Fruit fly (Drosophila melanogaster) whole organism, pupa: Measurements from ENCODE around the gene CG33271.
A peak's percentile ranks its signal among the peaks of the same experiment; 100 is the strongest.

Experiments used
- CG10348 ChIP-seq: fragments of 200-800 bp; sonication (Bioruptor generic); IDR thresholded peaks from 2 replicates; pipeline ENCODE4 v1.3.6; 2022; ENCODE audit warnings: missing biosample characterization, missing genetic modification characterization
- CG12605 ChIP-seq: fragments of 200-800 bp; sonication (Bioruptor generic); IDR thresholded peaks from 2 replicates; pipeline ENCODE4 v1.3.6; 2022; ENCODE audit warnings: missing biosample characterization, missing genetic modification characterization
- CG13204 ChIP-seq: fragments of 200-800 bp; sonication (Bioruptor generic); optimal IDR thresholded peaks from 2 replicates; lab custom pipeline; 2018; ENCODE audit warnings: missing biosample characterization, mild to moderate bottlenecking, missing genetic modification characterization, moderate library complexity
- CG14655 ChIP-seq: fragments of 200-800 bp; sonication (Bioruptor generic); optimal IDR thresholded peaks from 3 replicates; lab custom pipeline; 2017; ENCODE audit warnings: mild to moderate bottlenecking, missing biosample characterization, missing genetic modification reagents, missing genetic modification characterization
- CG15710 ChIP-seq: fragments of 200-800 bp; sonication (Bioruptor generic); optimal IDR thresholded peaks from 2 replicates; lab custom pipeline; 2018; ENCODE audit warnings: missing biosample characterization, mild to moderate bottlenecking, missing genetic modification characterization, moderate library complexity
- CG17806 ChIP-seq: fragments of 200-800 bp; sonication (Bioruptor generic); optimal IDR thresholded peaks from 2 replicates; lab custom pipeline; 2018; ENCODE audit warnings: missing biosample characterization, mild to moderate bottlenecking, missing genetic modification characterization, moderate library complexity
- CG32121 ChIP-seq: fragments of 200-800 bp; sonication (Bioruptor generic); IDR thresholded peaks from 2 replicates; pipeline ENCODE4 v1.3.6; 2022; ENCODE audit warnings: missing biosample characterization, missing genetic modification characterization
- CG34367 ChIP-seq: fragments of 200-800 bp; sonication (Bioruptor generic); optimal IDR thresholded peaks from 2 replicates; lab custom pipeline; 2018; ENCODE audit warnings: missing biosample characterization, mild to moderate bottlenecking, missing genetic modification characterization
- CG4496 ChIP-seq: fragments of 200-800 bp; sonication (Bioruptor generic); IDR thresholded peaks from 3 replicates; pipeline ENCODE4 v1.3.6; 2022; ENCODE audit warnings: missing biosample characterization, missing genetic modification characterization
- CG8159 ChIP-seq: fragments of 200-800 bp; sonication (Bioruptor generic); optimal IDR thresholded peaks from 3 replicates; lab custom pipeline; 2018; ENCODE audit warnings: missing biosample characterization, mild to moderate bottlenecking, missing genetic modification characterization, moderate library complexity
- CG8301 ChIP-seq: fragments of 200-800 bp; sonication (Bioruptor generic); optimal IDR thresholded peaks from 2 replicates; lab custom pipeline; 2018; ENCODE audit warnings: missing biosample characterization, mild to moderate bottlenecking, missing genetic modification characterization
- CG9948 ChIP-seq: fragments of 200-800 bp; sonication (Bioruptor generic); optimal IDR thresholded peaks from 2 replicates; lab custom pipeline; 2018; ENCODE audit warnings: missing biosample characterization, mild to moderate bottlenecking, missing genetic modification characterization, moderate library complexity
- D1 ChIP-seq: fragments of 200-800 bp; sonication (Bioruptor generic); optimal IDR thresholded peaks from 2 replicates; lab custom pipeline; 2018; ENCODE audit warnings: missing biosample characterization, mild to moderate bottlenecking, missing genetic modification characterization, moderate library complexity
- EcR ChIP-seq: fragments of 200-800 bp; sonication (Bioruptor generic); optimal IDR thresholded peaks from 3 replicates; lab custom pipeline; 2019; ENCODE audit warnings: missing biosample characterization, missing genetic modification characterization, mild to moderate bottlenecking, moderate library complexity, missing genetic modification reagents
- Ets98B ChIP-seq: fragments of 200-800 bp; sonication (Bioruptor generic); IDR thresholded peaks from 2 replicates; pipeline ENCODE4 v1.3.6; 2022; ENCODE audit warnings: missing biosample characterization, missing genetic modification characterization
- Pif1A ChIP-seq: fragments of 200-800 bp; sonication (Bioruptor generic); optimal IDR thresholded peaks from 3 replicates; lab custom pipeline; 2016; ENCODE audit warnings: missing biosample characterization, missing genetic modification characterization
- Pif1B ChIP-seq: fragments of 200-800 bp; sonication (Bioruptor generic); optimal IDR thresholded peaks from 3 replicates; lab custom pipeline; 2016; ENCODE audit warnings: missing biosample characterization, missing genetic modification characterization
- Snoo ChIP-seq: fragments of 200-800 bp; sonication (Bioruptor generic); optimal IDR thresholded peaks from 3 replicates; lab custom pipeline; 2017; ENCODE audit warnings: missing biosample characterization, mild to moderate bottlenecking, missing genetic modification characterization, inconsistent platforms
- fd96Ca ChIP-seq: fragments of 200-800 bp; sonication (Bioruptor generic); IDR thresholded peaks from 3 replicates; pipeline ENCODE4 v1.3.6; 2022; ENCODE audit warnings: missing biosample characterization, missing genetic modification characterization
- gl ChIP-seq: fragments of 200-800 bp; sonication (Bioruptor generic); optimal IDR thresholded peaks from 2 replicates; lab custom pipeline; 2018; ENCODE audit warnings: missing biosample characterization, mild to moderate bottlenecking, missing genetic modification characterization
- rn ChIP-seq: fragments of 200-800 bp; sonication (Bioruptor generic); IDR thresholded peaks from 2 replicates; pipeline ENCODE4 v1.3.6; 2022; ENCODE audit warnings: missing biosample characterization, missing genetic modification characterization

The CG33271 gene

DNA sequence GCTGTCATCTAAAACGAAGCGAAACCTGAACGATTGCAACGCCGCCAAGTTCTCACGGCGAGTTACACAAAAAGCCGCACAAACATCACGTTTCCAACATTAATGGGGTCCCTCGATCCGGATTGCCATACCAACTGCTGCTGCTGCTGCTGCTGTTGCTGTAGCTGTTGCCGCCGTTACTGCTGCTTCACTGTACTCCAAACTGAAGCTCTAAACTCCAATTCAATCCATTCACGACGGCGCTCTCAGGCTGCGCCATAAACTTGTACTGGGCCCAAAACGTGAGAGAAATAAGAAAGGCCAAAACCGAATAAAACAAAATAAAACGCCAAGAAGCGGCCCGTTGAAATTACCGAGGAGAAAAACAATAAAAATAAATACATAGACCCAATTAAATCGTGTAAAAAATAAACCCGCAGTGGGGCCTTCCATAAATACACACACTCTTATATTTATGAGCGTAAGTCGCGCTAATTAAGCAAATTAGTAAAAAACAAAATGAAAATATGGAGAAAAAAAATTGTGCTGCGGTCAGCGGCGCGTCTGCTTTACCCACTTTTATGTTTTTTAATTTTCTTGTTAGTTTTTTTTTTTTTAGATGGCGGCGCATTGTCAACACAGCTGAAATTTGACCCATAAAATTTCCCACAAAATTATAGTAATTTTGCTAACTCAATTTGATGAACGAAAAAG lies 29.8 kb downstream of the CG33271 start:
- peak; percentile 13; the same call in 1 of the 2 replicates for TF ChIP-seq Ets98B
- TF ChIP-seq CG32121 (GFP tag; lab: Robert Waterston, UW) = no peak; the same call in 1 of the 2 replicates
- no peak for TF ChIP-seq gl
- no peak for TF ChIP-seq Snoo (tag; lab: Kevin White, UChicago)
- no peak for TF ChIP-seq CG8159 (tag; lab: Kevin White, UChicago)
- no peak for TF ChIP-seq fd96Ca (GFP tag; lab: Robert Waterston, UW)

DNA sequence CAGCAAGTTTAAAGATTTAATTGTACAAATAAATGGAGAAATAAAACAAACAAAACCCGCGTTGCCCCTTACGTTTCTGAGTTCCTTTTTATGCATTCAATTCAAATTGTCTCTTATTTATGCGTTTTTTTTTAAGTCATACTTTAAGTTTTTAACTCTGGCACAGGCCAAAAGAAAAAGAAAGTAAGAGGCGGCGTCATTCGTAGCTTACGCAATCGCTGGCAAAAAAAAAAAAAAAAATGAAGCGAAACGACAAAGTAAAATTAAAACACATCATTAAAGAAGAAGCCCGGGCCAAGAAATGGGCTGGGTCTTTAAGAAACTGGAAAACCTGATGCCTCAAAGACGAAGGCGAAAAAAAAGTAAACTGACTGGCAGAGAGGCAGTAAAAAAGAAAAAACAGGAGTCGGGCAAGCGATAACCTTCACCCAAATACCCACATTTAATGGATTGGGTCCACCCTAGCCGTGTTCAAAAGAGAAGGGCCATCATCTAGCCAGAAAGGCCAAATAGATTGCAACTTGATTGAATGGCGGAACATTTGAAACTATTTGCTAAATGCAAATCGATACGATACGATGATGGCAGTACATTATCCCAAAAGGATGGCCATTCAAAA lies 33.5 kb downstream of the CG33271 start:
- TF ChIP-seq CG8159 (tag; lab: Kevin White, UChicago) (peak; percentile 83), CG4496 (GFP tag; lab: Robert Waterston, UW) (0 out of 3 replicates have a peak, but pooled peaks have one; percentile 22), Pif1B (GFP tag; lab: Kevin White, UChicago) (no peak)

DNA sequence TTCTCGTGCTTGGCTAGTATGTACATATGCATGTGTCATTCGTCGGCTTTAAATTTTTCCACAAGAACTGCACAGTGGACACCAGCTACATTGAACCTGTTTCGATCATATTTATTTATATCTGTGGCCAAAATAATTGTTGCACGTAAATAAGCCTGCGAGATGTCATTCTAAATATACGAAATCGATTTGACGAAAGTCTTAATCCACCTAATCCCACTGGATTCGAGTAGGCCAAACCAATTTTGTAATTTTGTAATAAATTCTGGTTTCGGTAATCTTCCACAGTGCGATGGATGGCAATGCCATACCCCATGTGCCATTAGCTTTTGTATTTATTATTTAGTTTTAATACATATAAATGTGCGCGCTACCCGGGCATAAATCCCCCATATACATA lies 34.3 kb downstream of the CG33271 start:
- TF ChIP-seq EcR (no peak), CG12605 (GFP tag; lab: Robert Waterston, UW) (no peak), fd96Ca (GFP tag; lab: Robert Waterston, UW) (no peak), CG4496 (GFP tag; lab: Robert Waterston, UW) (no peak), Snoo (tag; lab: Kevin White, UChicago) (no peak), CG17806 (tag; lab: Kevin White, UChicago) (no peak), CG8159 (tag; lab: Kevin White, UChicago) (no peak), CG14655 (GFP tag; lab: Kevin White, UChicago) (no peak), CG34367 (no peak), rn (GFP tag; lab: Robert Waterston, UW) (no peak), Pif1B (GFP tag; lab: Kevin White, UChicago) (no peak), CG13204 (GFP tag; lab: Kevin White, UChicago) (no peak), CG32121 (GFP tag; lab: Robert Waterston, UW) (no peak), CG8301 (no peak), Pif1A (GFP tag; lab: Kevin White, UChicago) (no peak), gl (no peak), Ets98B (no peak)

DNA sequence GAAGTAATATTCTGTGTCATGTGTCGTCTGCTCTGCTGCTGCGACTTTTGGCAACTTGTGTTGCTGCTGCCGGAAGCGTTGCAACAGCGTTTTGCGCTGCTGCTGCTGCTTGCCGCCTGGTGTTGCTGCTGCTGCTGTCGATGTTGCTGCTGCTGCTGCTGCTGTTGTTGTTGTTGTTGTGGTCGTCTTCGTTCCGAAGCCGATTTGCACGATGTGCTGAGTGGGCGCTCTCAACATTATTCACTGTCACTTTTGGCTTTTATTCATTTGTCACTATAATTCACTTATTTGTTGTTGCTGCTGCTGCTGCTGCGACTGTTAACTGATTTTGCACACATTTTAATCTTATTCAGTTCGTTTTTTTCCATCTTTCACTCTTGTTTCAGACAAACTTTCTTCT lies 34.9 kb downstream of the CG33271 start:
- TF ChIP-seq EcR (no peak), CG8301 (no peak), D1 (no peak), CG32121 (GFP tag; lab: Robert Waterston, UW) (no peak), fd96Ca (GFP tag; lab: Robert Waterston, UW) (no peak), CG13204 (GFP tag; lab: Kevin White, UChicago) (no peak), CG15710 (tag; lab: Kevin White, UChicago) (no peak), CG9948 (tag; lab: Kevin White, UChicago) (no peak)

DNA sequence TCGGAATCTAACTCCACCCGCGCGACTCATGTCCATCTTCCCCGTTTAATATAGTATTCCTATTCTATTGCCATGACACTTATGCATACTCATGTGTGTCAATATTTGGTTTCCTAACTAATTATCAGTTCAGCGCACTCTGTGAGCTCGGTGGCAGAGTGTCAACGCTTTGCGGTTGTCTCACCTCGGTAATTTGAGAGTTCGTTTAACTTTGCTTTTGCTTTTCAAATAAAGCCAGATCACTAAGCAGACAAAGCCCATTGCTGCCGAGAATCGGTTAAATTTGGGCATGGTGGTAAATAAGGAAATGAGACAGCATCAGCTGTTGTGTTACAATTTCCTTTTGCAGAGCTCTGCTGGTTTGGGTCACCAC lies 37.0 kb downstream of the CG33271 start:
- TF ChIP-seq D1 (no peak), Ets98B (no peak), CG8159 (tag; lab: Kevin White, UChicago) (no peak), EcR (no peak), rn (GFP tag; lab: Robert Waterston, UW) (no peak), CG34367 (no peak), CG12605 (GFP tag; lab: Robert Waterston, UW) (no peak), CG17806 (tag; lab: Kevin White, UChicago) (no peak), CG10348 (no peak)

DNA sequence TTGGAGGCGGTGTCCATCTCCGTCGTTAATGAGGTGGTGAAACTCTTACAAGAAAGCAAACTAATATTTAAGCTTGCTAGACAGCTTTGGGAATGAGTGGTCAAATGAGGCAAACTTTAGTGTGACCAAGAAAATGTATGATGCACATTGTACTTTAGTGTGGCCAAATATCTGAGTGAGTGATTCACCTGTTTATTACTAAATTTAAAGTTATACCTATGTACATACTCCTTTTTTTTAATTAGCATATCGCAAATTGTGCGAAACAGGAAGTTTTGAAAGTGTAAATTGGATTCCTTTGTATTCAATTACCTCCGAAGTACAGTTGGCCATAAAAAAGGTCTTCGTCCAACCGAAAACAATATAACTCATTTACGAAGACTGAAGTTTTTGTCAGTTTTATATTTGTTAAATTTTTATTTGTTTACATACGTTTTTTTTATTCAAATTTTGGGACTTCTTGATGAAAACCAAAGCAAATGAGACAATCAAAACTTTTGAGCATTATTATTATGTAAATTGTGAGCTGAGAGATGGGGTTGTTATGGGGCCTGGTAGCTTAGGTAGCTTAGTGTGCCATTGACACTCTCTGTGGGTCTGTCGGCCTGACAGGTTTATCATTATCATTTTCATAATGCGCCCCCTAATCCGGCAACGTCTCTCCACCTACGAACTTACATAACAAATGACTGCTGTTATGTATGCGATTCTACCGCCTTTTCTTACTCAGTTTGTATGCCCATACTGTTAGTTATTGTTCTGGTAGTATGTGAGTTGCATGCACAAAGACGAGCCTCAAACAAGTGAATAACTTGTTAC lies 37.6 kb downstream of the CG33271 start:
- TF ChIP-seq CG17806 (tag; lab: Kevin White, UChicago) (no peak), CG8159 (tag; lab: Kevin White, UChicago) (no peak), CG13204 (GFP tag; lab: Kevin White, UChicago) (no peak), Pif1B (GFP tag; lab: Kevin White, UChicago) (no peak), CG15710 (tag; lab: Kevin White, UChicago) (no peak), CG12605 (GFP tag; lab: Robert Waterston, UW) (no peak), CG32121 (GFP tag; lab: Robert Waterston, UW) (no peak), CG34367 (no peak), Pif1A (GFP tag; lab: Kevin White, UChicago) (no peak), CG10348 (no peak)
